Fruit fly (Drosophila melanogaster): ENCODE measurements around the gene CG11109.

- TF ChIP-seq so (GFP tag; IDR thresholded peaks at IDR 0.05) (no peak), twi (tag; optimal IDR thresholded peaks at IDR 0.05) (no peak)
Measured at dm6 chr3L:22886939-22887338, 14.9 kb downstream of the CG11109 start.

All from whole organism, embryonic.